Fruit fly (Drosophila melanogaster) whole organism, prepupa: ENCODE results near the gene Vha100-4.

Experiments used
- Blimp-1 ChIP-seq: fragments of 200-800 bp; sonication (Bioruptor generic); optimal IDR thresholded peaks from 3 replicates; lab custom pipeline; 2017; ENCODE audit warnings: missing biosample characterization, missing genetic modification characterization, mild to moderate bottlenecking, moderate library complexity, missing genetic modification reagents
- CG10631 ChIP-seq: fragments of 200-800 bp; sonication (Bioruptor generic); optimal IDR thresholded peaks from 2 replicates; lab custom pipeline; 2016; ENCODE audit warnings: missing biosample characterization, missing genetic modification characterization
- CG10669 ChIP-seq: fragments of 200-800 bp; sonication (Bioruptor generic); optimal IDR thresholded peaks from 3 replicates; lab custom pipeline; 2018; ENCODE audit warnings: missing biosample characterization, mild to moderate bottlenecking, missing genetic modification characterization, moderate library complexity
- CG11294 ChIP-seq: fragments of 200-800 bp; sonication (Bioruptor generic); IDR thresholded peaks from 2 replicates; pipeline ENCODE4 v1.3.6; 2022; ENCODE audit warnings: missing biosample characterization, missing genetic modification characterization
- CG11762 ChIP-seq: fragments of 200-800 bp; sonication (Bioruptor generic); optimal IDR thresholded peaks from 3 replicates; lab custom pipeline; 2016; ENCODE audit warnings: missing biosample characterization, missing genetic modification characterization; ENCODE audit not compliant: insufficient read depth
- CG11902 ChIP-seq: fragments of 200-800 bp; sonication (Bioruptor generic); optimal IDR thresholded peaks from 3 replicates; lab custom pipeline; 2016; ENCODE audit warnings: missing biosample characterization, missing genetic modification characterization
- CG15336 ChIP-seq: fragments of 200-800 bp; sonication (Bioruptor generic); IDR thresholded peaks from 2 replicates; pipeline ENCODE4 v1.3.6; 2022; ENCODE audit warnings: missing biosample characterization, missing genetic modification characterization
- CG1621 ChIP-seq: fragments of 200-800 bp; sonication (Bioruptor generic); optimal IDR thresholded peaks from 3 replicates; lab custom pipeline; 2018; ENCODE audit warnings: missing biosample characterization, mild to moderate bottlenecking, missing genetic modification characterization
- CG16779 ChIP-seq: fragments of 200-800 bp; sonication (Bioruptor generic); optimal IDR thresholded peaks from 3 replicates; lab custom pipeline; 2017; ENCODE audit warnings: missing biosample characterization, mild to moderate bottlenecking, missing genetic modification characterization
- CG3032 ChIP-seq: fragments of 200-800 bp; optimal IDR thresholded peaks from 2 replicates; lab custom pipeline; 2019; ENCODE audit warnings: missing biosample characterization, mild to moderate bottlenecking, missing genetic modification characterization, moderate library complexity
- CG31627 ChIP-seq: fragments of 200-800 bp; sonication (Bioruptor generic); optimal IDR thresholded peaks from 3 replicates; lab custom pipeline; 2016; ENCODE audit warnings: missing biosample characterization, missing genetic modification characterization
- CG32006 ChIP-seq: fragments of 200-800 bp; sonication (Bioruptor generic); optimal IDR thresholded peaks from 3 replicates; lab custom pipeline; 2017; ENCODE audit warnings: missing biosample characterization, mild to moderate bottlenecking, missing genetic modification characterization
- CG34406 ChIP-seq: fragments of 200-800 bp; sonication (Bioruptor generic); optimal IDR thresholded peaks from 3 replicates; lab custom pipeline; 2016; ENCODE audit warnings: missing biosample characterization, missing genetic modification characterization
- CG3919 ChIP-seq: fragments of 200-800 bp; sonication (Bioruptor generic); optimal IDR thresholded peaks from 3 replicates; lab custom pipeline; 2016; ENCODE audit warnings: missing biosample characterization, missing genetic modification characterization
- CG4318 ChIP-seq: fragments of 200-800 bp; sonication (Bioruptor generic); optimal IDR thresholded peaks from 3 replicates; lab custom pipeline; 2017; ENCODE audit warnings: missing biosample characterization, mild to moderate bottlenecking, missing genetic modification characterization
- CG6163 ChIP-seq: fragments of 200-800 bp; sonication (Bioruptor generic); IDR thresholded peaks from 3 replicates; pipeline ENCODE4 v1.3.6; 2022; ENCODE audit warnings: missing biosample characterization, missing genetic modification characterization
- CG6276 ChIP-seq: fragments of 200-800 bp; sonication (Bioruptor generic); optimal IDR thresholded peaks from 2 replicates; lab custom pipeline; 2017; ENCODE audit warnings: missing biosample characterization, mild to moderate bottlenecking, missing genetic modification characterization
- CG6792 ChIP-seq: fragments of 200-800 bp; sonication (Bioruptor generic); optimal IDR thresholded peaks from 3 replicates; lab custom pipeline; 2016; ENCODE audit warnings: missing biosample characterization, missing genetic modification characterization
- CG6808 ChIP-seq: fragments of 200-800 bp; sonication (Bioruptor generic); optimal IDR thresholded peaks from 3 replicates; lab custom pipeline; 2017; ENCODE audit warnings: missing biosample characterization, missing genetic modification characterization, mild to moderate bottlenecking, moderate library complexity, missing genetic modification reagents
- CG6854 ChIP-seq: fragments of 200-800 bp; sonication (Bioruptor generic); optimal IDR thresholded peaks from 2 replicates; lab custom pipeline; 2017; ENCODE audit warnings: missing biosample characterization, mild to moderate bottlenecking, missing genetic modification characterization
- CG8119 ChIP-seq: fragments of 200-800 bp; sonication (Bioruptor generic); IDR thresholded peaks from 3 replicates; pipeline ENCODE4 v1.3.6; 2022; ENCODE audit warnings: missing biosample characterization, missing genetic modification characterization
- CG8632 ChIP-seq: fragments of 200-800 bp; sonication (Bioruptor generic); optimal IDR thresholded peaks from 3 replicates; lab custom pipeline; 2016; ENCODE audit warnings: missing biosample characterization, missing genetic modification characterization
- CG9139 ChIP-seq: fragments of 200-800 bp; sonication (Bioruptor generic); optimal IDR thresholded peaks from 3 replicates; lab custom pipeline; 2017; ENCODE audit warnings: missing biosample characterization, mild to moderate bottlenecking, missing genetic modification characterization
- Eip75B ChIP-seq: fragments of 200-800 bp; sonication (Bioruptor generic); optimal IDR thresholded peaks from 3 replicates; lab custom pipeline; 2016; ENCODE audit warnings: missing biosample characterization, missing genetic modification characterization
- Eip78C ChIP-seq: fragments of 200-800 bp; sonication (Bioruptor generic); peaks from one replicate; lab custom pipeline; 2016; ENCODE audit warnings: missing biosample characterization, missing genetic modification characterization
- Eip93F ChIP-seq: fragments of 200-800 bp; sonication (Bioruptor generic); optimal IDR thresholded peaks from 2 replicates; lab custom pipeline; 2016; ENCODE audit warnings: missing biosample characterization, mild to moderate bottlenecking, missing genetic modification characterization
- Ets21C ChIP-seq: fragments of 200-800 bp; sonication (Bioruptor generic); optimal IDR thresholded peaks from 3 replicates; lab custom pipeline; 2016; ENCODE audit warnings: missing biosample characterization, missing genetic modification characterization
- Hr38 ChIP-seq: sonication (Bioruptor generic); optimal IDR thresholded peaks from 2 replicates; lab custom pipeline; 2016; ENCODE audit warnings: missing biosample characterization, missing genetic modification characterization
- Lpt ChIP-seq: fragments of 200-800 bp; sonication (Bioruptor generic); optimal IDR thresholded peaks from 3 replicates; lab custom pipeline; 2016; ENCODE audit warnings: missing biosample characterization, missing genetic modification characterization
- Met ChIP-seq: fragments of 200-800 bp; sonication (Bioruptor generic); optimal IDR thresholded peaks from 3 replicates; lab custom pipeline; 2016; ENCODE audit warnings: missing biosample characterization, missing genetic modification characterization
- Smox ChIP-seq: fragments of 200-800 bp; sonication (Bioruptor generic); optimal IDR thresholded peaks from 3 replicates; lab custom pipeline; 2016; ENCODE audit warnings: missing biosample characterization, missing genetic modification characterization
- Sox14 ChIP-seq: fragments of 200-800 bp; sonication (Bioruptor generic); optimal IDR thresholded peaks from 3 replicates; lab custom pipeline; 2016; ENCODE audit warnings: missing biosample characterization, missing genetic modification characterization
- Sox15 ChIP-seq: fragments of 200-800 bp; sonication (Bioruptor generic); optimal IDR thresholded peaks from 3 replicates; lab custom pipeline; 2016; ENCODE audit warnings: missing biosample characterization, missing genetic modification characterization
- achi ChIP-seq: fragments of 200-800 bp; sonication (Bioruptor generic); optimal IDR thresholded peaks from 3 replicates; lab custom pipeline; 2016; ENCODE audit warnings: missing biosample characterization, missing genetic modification characterization
- acj6 ChIP-seq: fragments of 200-800 bp; sonication (Bioruptor generic); optimal IDR thresholded peaks from 3 replicates; lab custom pipeline; 2016; ENCODE audit warnings: missing biosample characterization, missing genetic modification characterization
- dac ChIP-seq: fragments of 200-800 bp; sonication (Bioruptor generic); optimal IDR thresholded peaks from 2 replicates; lab custom pipeline; 2017; ENCODE audit warnings: missing biosample characterization, mild to moderate bottlenecking, missing genetic modification characterization
- eg ChIP-seq: fragments of 200-800 bp; sonication (Bioruptor generic); IDR thresholded peaks from 3 replicates; pipeline ENCODE4 v1.3.6; 2022; ENCODE audit warnings: missing biosample characterization, missing genetic modification characterization
- fd85E ChIP-seq: fragments of 200-800 bp; sonication (Bioruptor generic); optimal IDR thresholded peaks from 3 replicates; lab custom pipeline; 2016; ENCODE audit warnings: missing biosample characterization, missing genetic modification characterization
- lz ChIP-seq: fragments of 200-800 bp; sonication (Bioruptor generic); optimal IDR thresholded peaks from 3 replicates; lab custom pipeline; 2016; ENCODE audit warnings: missing biosample characterization, missing genetic modification characterization
- net ChIP-seq: fragments of 200-800 bp; sonication (Bioruptor generic); optimal IDR thresholded peaks from 3 replicates; lab custom pipeline; 2016; ENCODE audit warnings: missing biosample characterization, missing genetic modification characterization
- pdm3 ChIP-seq: fragments of 200-800 bp; sonication (Bioruptor generic); optimal IDR thresholded peaks from 3 replicates; lab custom pipeline; 2016; ENCODE audit warnings: missing biosample characterization, missing genetic modification characterization
- salr ChIP-seq, 2 experiments: fragments of 200-800 bp; sonication (Bioruptor generic); optimal IDR thresholded peaks; 3 replicates each; lab custom pipeline; 2016 to 2018; ENCODE audit warnings: missing biosample characterization in 2 of 2, missing genetic modification characterization in 2 of 2, mild to moderate bottlenecking in 1 of 2
- spab ChIP-seq: fragments of 200-800 bp; sonication (Bioruptor generic); optimal IDR thresholded peaks from 2 replicates; lab custom pipeline; 2017; ENCODE audit warnings: missing biosample characterization, mild to moderate bottlenecking, missing genetic modification characterization, missing genetic modification reagents
- ss ChIP-seq, 2 experiments: fragments of 200-800 bp; sonication (Bioruptor generic); optimal IDR thresholded peaks; 2 replicates in 1 of 2; 3 replicates in 1 of 2; lab custom pipeline; 2017 to 2018; ENCODE audit warnings: mild to moderate bottlenecking in 2 of 2, missing biosample characterization in 2 of 2, missing genetic modification characterization in 2 of 2, moderate library complexity in 1 of 2
- svp ChIP-seq: fragments of 200-800 bp; sonication (Bioruptor generic); peaks from one replicate; lab custom pipeline; 2016; ENCODE audit warnings: missing biosample characterization, missing genetic modification characterization
- vri ChIP-seq: fragments of 200-800 bp; sonication (Bioruptor generic); optimal IDR thresholded peaks from 3 replicates; lab custom pipeline; 2016; ENCODE audit warnings: missing biosample characterization, mild to moderate bottlenecking, missing genetic modification characterization

The Vha100-4 gene

DNA sequence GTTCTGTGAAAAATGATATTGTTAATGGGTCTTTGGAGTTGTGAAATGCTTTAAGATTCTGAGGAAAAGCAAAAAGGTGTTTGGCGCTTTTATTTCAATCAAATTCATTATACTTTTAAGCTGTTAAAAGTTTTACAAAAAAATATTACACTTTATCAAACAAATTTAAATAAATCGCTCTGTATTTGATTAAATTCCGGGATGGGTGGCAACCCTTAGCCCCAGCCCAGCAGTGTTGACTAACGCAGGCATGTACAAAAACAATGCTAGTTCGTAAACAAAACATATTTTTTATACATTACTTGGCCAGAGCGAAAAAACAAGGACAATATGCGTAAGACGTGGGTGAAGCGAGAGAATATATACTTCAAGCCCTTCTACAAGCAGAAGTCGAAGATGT, 15.1 kb upstream of the Vha100-4 start, which contains the start of gene CG7685 (continued):
- peak; percentile 36 for TF ChIP-seq CG6792 (GFP tag; lab: Kevin White, UChicago)
- peak; percentile 87 for TF ChIP-seq Eip78C (GFP tag; lab: Kevin White, UChicago)
- peak; percentile 54; the same call in 2 of the 3 replicates for TF ChIP-seq CG6163
- TF ChIP-seq Eip75B: peak; percentile 76
- TF ChIP-seq fd85E: no peak
- TF ChIP-seq CG11294 (GFP tag; lab: Robert Waterston, UW): no peak
- peak; percentile 40 for TF ChIP-seq CG10669
- TF ChIP-seq Smox (GFP tag; lab: Kevin White, UChicago): no peak
- peak; percentile 68 for TF ChIP-seq CG10631 (GFP tag; lab: Kevin White, UChicago)
- TF ChIP-seq Ets21C (GFP tag; lab: Kevin White, UChicago): peak; percentile 54
- no peak for TF ChIP-seq dac
- peak; percentile 68; the same call in 2 of the 3 replicates for TF ChIP-seq eg (GFP tag; lab: Robert Waterston, UW)
- peak; percentile 72 for TF ChIP-seq CG31627 (GFP tag; lab: Kevin White, UChicago)
- TF ChIP-seq CG16779 (tag; lab: Kevin White, UChicago): no peak
- TF ChIP-seq Met (GFP tag; lab: Kevin White, UChicago): no peak
- peak; percentile 22 for TF ChIP-seq Lpt (GFP tag; lab: Kevin White, UChicago)
- no peak for TF ChIP-seq CG1621 (tag; lab: Kevin White, UChicago)
- no peak for TF ChIP-seq CG11902 (GFP tag; lab: Kevin White, UChicago)
- TF ChIP-seq CG8119: peak; percentile 33; the same call in 1 of the 3 replicates
- TF ChIP-seq acj6 (GFP tag; lab: Kevin White, UChicago): peak; percentile 63
- no peak for TF ChIP-seq salr (GFP tag; optimal IDR thresholded peaks at IDR 0.05; lab: Kevin White, UChicago)
- peak; percentile 9 for TF ChIP-seq CG8632 (GFP tag; lab: Kevin White, UChicago)
- TF ChIP-seq CG32006 (GFP tag; lab: Kevin White, UChicago): peak; percentile 43
- peak; percentile 12 for TF ChIP-seq Sox15 (GFP tag; lab: Kevin White, UChicago)
- TF ChIP-seq CG6276 (GFP tag; lab: Kevin White, UChicago): peak; percentile 16
- peak; percentile 10 to 50 for TF ChIP-seq ss (GFP tag; optimal IDR thresholded peaks at IDR 0.05; lab: Kevin White, UChicago)
- TF ChIP-seq CG11762 (GFP tag; lab: Kevin White, UChicago): no peak
- no peak for TF ChIP-seq CG6808
- peak; percentile 59 for TF ChIP-seq CG15336 (GFP tag; lab: Robert Waterston, UW)
- no peak for TF ChIP-seq Blimp-1 (GFP tag; lab: Kevin White, UChicago)
- peak; percentile 73 for TF ChIP-seq pdm3 (GFP tag; lab: Kevin White, UChicago)
- TF ChIP-seq svp (GFP tag; lab: Kevin White, UChicago): peak; percentile 82
- peak; percentile 44 for TF ChIP-seq vri (GFP tag; lab: Kevin White, UChicago)
- TF ChIP-seq CG34406 (GFP tag; lab: Kevin White, UChicago): peak; percentile 42
- TF ChIP-seq lz (GFP tag; lab: Kevin White, UChicago): peak; percentile 80
- TF ChIP-seq net (GFP tag; lab: Kevin White, UChicago): peak; percentile 23
- no peak for TF ChIP-seq CG4318 (GFP tag; lab: Kevin White, UChicago)
- no peak for TF ChIP-seq Eip93F (GFP tag; lab: Kevin White, UChicago)
- TF ChIP-seq, all 60 proteins: peak for 41

DNA sequence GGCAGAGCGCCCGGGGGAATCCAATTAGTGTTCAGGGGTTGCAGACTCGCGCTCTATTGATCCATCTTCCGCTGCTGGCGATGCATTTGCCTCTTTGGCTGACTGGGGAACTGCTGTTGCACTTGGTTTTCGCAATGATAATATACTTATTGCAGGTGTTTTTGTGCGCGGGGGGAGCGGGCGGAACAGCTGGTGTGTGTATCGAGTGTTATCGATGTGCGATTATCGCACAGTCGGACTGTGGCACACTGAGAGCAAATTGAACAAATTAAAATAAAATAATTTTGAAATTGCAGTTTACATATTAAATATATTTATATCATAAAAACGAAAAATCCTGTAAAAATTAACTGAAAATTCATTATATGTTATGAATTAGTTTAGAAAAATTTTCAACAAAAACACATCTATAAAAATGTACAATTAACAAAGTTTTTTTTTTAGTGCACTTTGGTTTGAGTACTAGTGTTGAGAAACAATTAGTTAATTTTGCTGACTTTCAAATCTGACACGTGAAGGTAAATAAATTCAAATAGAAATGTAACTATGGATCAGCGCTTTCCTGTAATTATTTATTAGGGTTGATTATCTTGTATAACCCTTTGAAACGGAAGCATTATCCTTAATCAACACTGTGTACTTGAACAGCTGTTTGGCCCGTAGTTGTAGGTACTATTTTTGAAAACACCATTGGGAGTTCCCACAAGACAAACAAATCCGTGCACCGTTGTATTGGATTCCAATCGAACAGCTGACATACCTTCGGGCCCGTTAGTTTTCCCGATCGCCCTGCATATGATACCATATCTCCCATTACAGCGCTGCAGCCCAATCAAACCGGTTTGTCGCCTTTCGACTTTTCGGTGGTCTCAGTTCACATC, 13.2 kb upstream of the Vha100-4 start, which contains the start of the genes Wdr37 and koko:
Gene Wdr37 (minus strand): TSS at position 168 of the 881 bp plus-strand sequence.
Gene koko (plus strand): TSS at position 478 of the 881 bp plus-strand sequence.
- TF ChIP-seq CG11902 (GFP tag; lab: Kevin White, UChicago) (peak; percentile 90), CG6792 (GFP tag; lab: Kevin White, UChicago) (peak; percentile 94), CG3919 (GFP tag; lab: Kevin White, UChicago) (peak; percentile 95), Hr38 (no peak), CG8119 (peak; percentile 98), CG34406 (GFP tag; lab: Kevin White, UChicago) (peak; percentile 97), pdm3 (GFP tag; lab: Kevin White, UChicago) (peak; percentile 91), Sox15 (GFP tag; lab: Kevin White, UChicago) (peak; percentile 90), CG16779 (tag; lab: Kevin White, UChicago) (peak; percentile 85), spab (peak; percentile 87), Sox14 (GFP tag; lab: Kevin White, UChicago) (peak; percentile 90), achi (GFP tag; lab: Kevin White, UChicago) (peak; percentile 95), CG32006 (GFP tag; lab: Kevin White, UChicago) (peak; percentile 96), CG9139 (GFP tag; lab: Kevin White, UChicago) (peak; percentile 89), CG10631 (GFP tag; lab: Kevin White, UChicago) (peak; percentile 98), Met (GFP tag; lab: Kevin White, UChicago) (peak; percentile 90), CG3032 (tag; lab: Kevin White, UChicago) (peak; percentile 98), lz (GFP tag; lab: Kevin White, UChicago) (peak; percentile 89), CG11294 (GFP tag; lab: Robert Waterston, UW) (peak; percentile 96), salr (GFP tag; optimal IDR thresholded peaks at IDR 0.05; lab: Kevin White, UChicago) (peak; percentile 43 to 96), CG6808 (peak; percentile 72), CG6276 (GFP tag; lab: Kevin White, UChicago) (peak; percentile 85), CG6854 (GFP tag; lab: Kevin White, UChicago) (peak; percentile 65), dac (peak; percentile 78)
